Fruit fly (Drosophila melanogaster): ENCODE results near the gene RpL32.

dm6 chr3R:30030061-30030460 is 15.9 kb downstream of the RpL32 start:
- TF ChIP-seq CG5204 (GFP tag; optimal IDR thresholded peaks at IDR 0.05), result no peak
- TF ChIP-seq CG7045 (GFP tag; optimal IDR thresholded peaks at IDR 0.05), result no peak
- TF ChIP-seq kay (GFP tag; ENCODE audit: borderline replicate concordance), result no peak
- no peak for TF ChIP-seq Clk (GFP tag; optimal IDR thresholded peaks at IDR 0.05)
- no peak for TF ChIP-seq CG14711 (tag; optimal IDR thresholded peaks at IDR 0.05)
- no peak for TF ChIP-seq CG7101 (tag; optimal IDR thresholded peaks at IDR 0.05)
- no peak for TF ChIP-seq Hr96 (GFP tag; optimal IDR thresholded peaks at IDR 0.05)
- TF ChIP-seq CG12768 (GFP tag; optimal IDR thresholded peaks at IDR 0.05), result no peak
- no peak for TF ChIP-seq cnc (optimal IDR thresholded peaks at IDR 0.05)
- TF ChIP-seq pad (GFP tag; optimal IDR thresholded peaks at IDR 0.05), result no peak
- TF ChIP-seq Crg-1 (GFP tag; optimal IDR thresholded peaks at IDR 0.05), result no peak
- no peak for TF ChIP-seq toe (GFP tag; optimal IDR thresholded peaks at IDR 0.05)
- TF ChIP-seq Mnt (GFP tag; optimal IDR thresholded peaks at IDR 0.05), result no peak

All from whole organism, adult.